Fruit fly (Drosophila melanogaster) whole organism, prepupa: ENCODE measurements around the gene CG14442.
A peak's percentile ranks its signal among the peaks of the same experiment; 100 is the strongest.

Experiments used
- Blimp-1 ChIP-seq: fragments of 200-800 bp; sonication (Bioruptor generic); optimal IDR thresholded peaks from 3 replicates; lab custom pipeline; 2017; ENCODE audit warnings: missing biosample characterization, missing genetic modification characterization, mild to moderate bottlenecking, moderate library complexity, missing genetic modification reagents
- CG10631 ChIP-seq: fragments of 200-800 bp; sonication (Bioruptor generic); optimal IDR thresholded peaks from 2 replicates; lab custom pipeline; 2016; ENCODE audit warnings: missing biosample characterization, missing genetic modification characterization
- CG10669 ChIP-seq: fragments of 200-800 bp; sonication (Bioruptor generic); optimal IDR thresholded peaks from 3 replicates; lab custom pipeline; 2018; ENCODE audit warnings: missing biosample characterization, mild to moderate bottlenecking, missing genetic modification characterization, moderate library complexity
- CG11294 ChIP-seq: fragments of 200-800 bp; sonication (Bioruptor generic); IDR thresholded peaks from 2 replicates; pipeline ENCODE4 v1.3.6; 2022; ENCODE audit warnings: missing biosample characterization, missing genetic modification characterization
- CG11762 ChIP-seq: fragments of 200-800 bp; sonication (Bioruptor generic); optimal IDR thresholded peaks from 3 replicates; lab custom pipeline; 2016; ENCODE audit warnings: missing biosample characterization, missing genetic modification characterization; ENCODE audit not compliant: insufficient read depth
- CG11902 ChIP-seq: fragments of 200-800 bp; sonication (Bioruptor generic); optimal IDR thresholded peaks from 3 replicates; lab custom pipeline; 2016; ENCODE audit warnings: missing biosample characterization, missing genetic modification characterization
- CG15336 ChIP-seq: fragments of 200-800 bp; sonication (Bioruptor generic); IDR thresholded peaks from 2 replicates; pipeline ENCODE4 v1.3.6; 2022; ENCODE audit warnings: missing biosample characterization, missing genetic modification characterization
- CG1621 ChIP-seq: fragments of 200-800 bp; sonication (Bioruptor generic); optimal IDR thresholded peaks from 3 replicates; lab custom pipeline; 2018; ENCODE audit warnings: missing biosample characterization, mild to moderate bottlenecking, missing genetic modification characterization
- CG16779 ChIP-seq: fragments of 200-800 bp; sonication (Bioruptor generic); optimal IDR thresholded peaks from 3 replicates; lab custom pipeline; 2017; ENCODE audit warnings: missing biosample characterization, mild to moderate bottlenecking, missing genetic modification characterization
- CG3032 ChIP-seq: fragments of 200-800 bp; optimal IDR thresholded peaks from 2 replicates; lab custom pipeline; 2019; ENCODE audit warnings: missing biosample characterization, mild to moderate bottlenecking, missing genetic modification characterization, moderate library complexity
- CG31627 ChIP-seq: fragments of 200-800 bp; sonication (Bioruptor generic); optimal IDR thresholded peaks from 3 replicates; lab custom pipeline; 2016; ENCODE audit warnings: missing biosample characterization, missing genetic modification characterization
- CG32006 ChIP-seq: fragments of 200-800 bp; sonication (Bioruptor generic); optimal IDR thresholded peaks from 3 replicates; lab custom pipeline; 2017; ENCODE audit warnings: missing biosample characterization, mild to moderate bottlenecking, missing genetic modification characterization
- CG4318 ChIP-seq: fragments of 200-800 bp; sonication (Bioruptor generic); optimal IDR thresholded peaks from 3 replicates; lab custom pipeline; 2017; ENCODE audit warnings: missing biosample characterization, mild to moderate bottlenecking, missing genetic modification characterization
- CG6163 ChIP-seq: fragments of 200-800 bp; sonication (Bioruptor generic); IDR thresholded peaks from 3 replicates; pipeline ENCODE4 v1.3.6; 2022; ENCODE audit warnings: missing biosample characterization, missing genetic modification characterization
- CG6276 ChIP-seq: fragments of 200-800 bp; sonication (Bioruptor generic); optimal IDR thresholded peaks from 2 replicates; lab custom pipeline; 2017; ENCODE audit warnings: missing biosample characterization, mild to moderate bottlenecking, missing genetic modification characterization
- CG6792 ChIP-seq: fragments of 200-800 bp; sonication (Bioruptor generic); optimal IDR thresholded peaks from 3 replicates; lab custom pipeline; 2016; ENCODE audit warnings: missing biosample characterization, missing genetic modification characterization
- CG6808 ChIP-seq: fragments of 200-800 bp; sonication (Bioruptor generic); optimal IDR thresholded peaks from 3 replicates; lab custom pipeline; 2017; ENCODE audit warnings: missing biosample characterization, missing genetic modification characterization, mild to moderate bottlenecking, moderate library complexity, missing genetic modification reagents
- CG6854 ChIP-seq: fragments of 200-800 bp; sonication (Bioruptor generic); optimal IDR thresholded peaks from 2 replicates; lab custom pipeline; 2017; ENCODE audit warnings: missing biosample characterization, mild to moderate bottlenecking, missing genetic modification characterization
- CG8119 ChIP-seq: fragments of 200-800 bp; sonication (Bioruptor generic); IDR thresholded peaks from 3 replicates; pipeline ENCODE4 v1.3.6; 2022; ENCODE audit warnings: missing biosample characterization, missing genetic modification characterization
- CG8319 ChIP-seq: fragments of 200-800 bp; sonication (Bioruptor generic); optimal IDR thresholded peaks from 3 replicates; lab custom pipeline; 2016; ENCODE audit warnings: missing biosample characterization, missing genetic modification characterization
- CG9139 ChIP-seq: fragments of 200-800 bp; sonication (Bioruptor generic); optimal IDR thresholded peaks from 3 replicates; lab custom pipeline; 2017; ENCODE audit warnings: missing biosample characterization, mild to moderate bottlenecking, missing genetic modification characterization
- Eip75B ChIP-seq: fragments of 200-800 bp; sonication (Bioruptor generic); optimal IDR thresholded peaks from 3 replicates; lab custom pipeline; 2016; ENCODE audit warnings: missing biosample characterization, missing genetic modification characterization
- Eip78C ChIP-seq: fragments of 200-800 bp; sonication (Bioruptor generic); peaks from one replicate; lab custom pipeline; 2016; ENCODE audit warnings: missing biosample characterization, missing genetic modification characterization
- Eip93F ChIP-seq: fragments of 200-800 bp; sonication (Bioruptor generic); optimal IDR thresholded peaks from 2 replicates; lab custom pipeline; 2016; ENCODE audit warnings: missing biosample characterization, mild to moderate bottlenecking, missing genetic modification characterization
- Ets21C ChIP-seq: fragments of 200-800 bp; sonication (Bioruptor generic); optimal IDR thresholded peaks from 3 replicates; lab custom pipeline; 2016; ENCODE audit warnings: missing biosample characterization, missing genetic modification characterization
- Ets96B ChIP-seq: fragments of 200-800 bp; optimal IDR thresholded peaks from 2 replicates; lab custom pipeline; 2019; ENCODE audit warnings: missing biosample characterization, mild to moderate bottlenecking, missing genetic modification characterization, moderate library complexity
- Hr39 ChIP-seq: fragments of 200-800 bp; sonication (Bioruptor generic); optimal IDR thresholded peaks from 2 replicates; lab custom pipeline; 2016; ENCODE audit warnings: missing biosample characterization, missing genetic modification characterization
- Hr4 ChIP-seq: fragments of 200-800 bp; sonication (Bioruptor generic); optimal IDR thresholded peaks from 3 replicates; lab custom pipeline; 2016; ENCODE audit warnings: missing biosample characterization, missing genetic modification characterization
- Lpt ChIP-seq: fragments of 200-800 bp; sonication (Bioruptor generic); optimal IDR thresholded peaks from 3 replicates; lab custom pipeline; 2016; ENCODE audit warnings: missing biosample characterization, missing genetic modification characterization
- Met ChIP-seq: fragments of 200-800 bp; sonication (Bioruptor generic); optimal IDR thresholded peaks from 3 replicates; lab custom pipeline; 2016; ENCODE audit warnings: missing biosample characterization, missing genetic modification characterization
- OdsH ChIP-seq: fragments of 200-800 bp; sonication (Bioruptor generic); optimal IDR thresholded peaks from 3 replicates; lab custom pipeline; 2016; ENCODE audit warnings: missing biosample characterization, missing genetic modification characterization
- Smox ChIP-seq: fragments of 200-800 bp; sonication (Bioruptor generic); optimal IDR thresholded peaks from 3 replicates; lab custom pipeline; 2016; ENCODE audit warnings: missing biosample characterization, missing genetic modification characterization
- achi ChIP-seq: fragments of 200-800 bp; sonication (Bioruptor generic); optimal IDR thresholded peaks from 3 replicates; lab custom pipeline; 2016; ENCODE audit warnings: missing biosample characterization, missing genetic modification characterization
- cyc ChIP-seq: fragments of 200-800 bp; sonication (Bioruptor generic); optimal IDR thresholded peaks from 3 replicates; lab custom pipeline; 2016; ENCODE audit warnings: missing biosample characterization, missing genetic modification characterization
- dac ChIP-seq: fragments of 200-800 bp; sonication (Bioruptor generic); optimal IDR thresholded peaks from 2 replicates; lab custom pipeline; 2017; ENCODE audit warnings: missing biosample characterization, mild to moderate bottlenecking, missing genetic modification characterization
- dsx ChIP-seq: fragments of 200-800 bp; optimal IDR thresholded peaks from 3 replicates; lab custom pipeline; 2019; ENCODE audit warnings: missing biosample characterization, mild to moderate bottlenecking, missing genetic modification characterization, moderate library complexity; ENCODE audit not compliant: poor library complexity, severe bottlenecking
- eg ChIP-seq: fragments of 200-800 bp; sonication (Bioruptor generic); IDR thresholded peaks from 3 replicates; pipeline ENCODE4 v1.3.6; 2022; ENCODE audit warnings: missing biosample characterization, missing genetic modification characterization
- fd59A ChIP-seq: fragments of 200-800 bp; sonication (Bioruptor generic); optimal IDR thresholded peaks from 2 replicates; lab custom pipeline; 2017; ENCODE audit warnings: missing biosample characterization, mild to moderate bottlenecking, missing genetic modification characterization, missing genetic modification reagents
- fkh ChIP-seq: fragments of 200-800 bp; sonication (Bioruptor generic); optimal IDR thresholded peaks from 3 replicates; lab custom pipeline; 2017; ENCODE audit warnings: missing biosample characterization, mild to moderate bottlenecking, missing genetic modification characterization, moderate library complexity
- lz ChIP-seq: fragments of 200-800 bp; sonication (Bioruptor generic); optimal IDR thresholded peaks from 3 replicates; lab custom pipeline; 2016; ENCODE audit warnings: missing biosample characterization, missing genetic modification characterization
- net ChIP-seq: fragments of 200-800 bp; sonication (Bioruptor generic); optimal IDR thresholded peaks from 3 replicates; lab custom pipeline; 2016; ENCODE audit warnings: missing biosample characterization, missing genetic modification characterization
- pdm3 ChIP-seq: fragments of 200-800 bp; sonication (Bioruptor generic); optimal IDR thresholded peaks from 3 replicates; lab custom pipeline; 2016; ENCODE audit warnings: missing biosample characterization, missing genetic modification characterization
- salr ChIP-seq, 2 experiments: fragments of 200-800 bp; sonication (Bioruptor generic); optimal IDR thresholded peaks; 3 replicates each; lab custom pipeline; 2016 to 2018; ENCODE audit warnings: missing biosample characterization in 2 of 2, missing genetic modification characterization in 2 of 2, mild to moderate bottlenecking in 1 of 2
- spab ChIP-seq: fragments of 200-800 bp; sonication (Bioruptor generic); optimal IDR thresholded peaks from 2 replicates; lab custom pipeline; 2017; ENCODE audit warnings: missing biosample characterization, mild to moderate bottlenecking, missing genetic modification characterization, missing genetic modification reagents
- svp ChIP-seq: fragments of 200-800 bp; sonication (Bioruptor generic); peaks from one replicate; lab custom pipeline; 2016; ENCODE audit warnings: missing biosample characterization, missing genetic modification characterization

The CG14442 gene

dm6 chrX:6719259-6719658 lies 24.5 kb upstream of the CG14442 start:
- TF ChIP-seq CG6163 (GFP tag; lab: Robert Waterston, UW), result 0 out of 3 replicates have a peak, but pooled peaks have one; percentile 45
- TF ChIP-seq Met, result peak; percentile 9
- TF ChIP-seq CG10631 (GFP tag; lab: Kevin White, UChicago), result no peak
- no peak for TF ChIP-seq CG4318 (GFP tag; lab: Kevin White, UChicago)
- no peak for TF ChIP-seq pdm3 (GFP tag; lab: Kevin White, UChicago)
- TF ChIP-seq CG1621 (tag; lab: Kevin White, UChicago), result no peak
- TF ChIP-seq CG8119, result peak; percentile 48; the same call in 2 of the 3 replicates
- no peak for TF ChIP-seq cyc (GFP tag; lab: Kevin White, UChicago)
- TF ChIP-seq svp, result peak; percentile 59
- TF ChIP-seq Eip78C, result peak; percentile 66
- TF ChIP-seq Ets21C, result no peak
- no peak for TF ChIP-seq Lpt (GFP tag; lab: Kevin White, UChicago)
- peak; percentile 48 for TF ChIP-seq CG15336
- no peak for TF ChIP-seq CG16779 (tag; lab: Kevin White, UChicago)
- TF ChIP-seq CG10669 (GFP tag; lab: Kevin White, UChicago), result peak; percentile 6

dm6 chrX:6716170-6716569 lies 21.4 kb upstream of the CG14442 start:
- no peak for TF ChIP-seq CG8319 (GFP tag; lab: Kevin White, UChicago)
- TF ChIP-seq lz (GFP tag; lab: Kevin White, UChicago), result no peak
- TF ChIP-seq CG6276 (GFP tag; lab: Kevin White, UChicago), result no peak
- TF ChIP-seq Eip93F, result no peak
- TF ChIP-seq net (GFP tag; lab: Kevin White, UChicago), result no peak

- peak; percentile 55 to 88 for TF ChIP-seq salr (GFP tag; optimal IDR thresholded peaks at IDR 0.05; lab: Kevin White, UChicago)
- TF ChIP-seq eg, result peak; percentile 94
- peak; percentile 59 for TF ChIP-seq Hr39 (GFP tag; lab: Kevin White, UChicago)
- peak; percentile 85 for TF ChIP-seq CG16779 (tag; lab: Kevin White, UChicago)
- peak; percentile 91 for TF ChIP-seq dac
- peak; percentile 94 for TF ChIP-seq CG8119
- peak; percentile 63 for TF ChIP-seq spab (GFP tag; lab: Kevin White, UChicago)
- peak; percentile 73 for TF ChIP-seq dsx (GFP tag; lab: Kevin White, UChicago)
- TF ChIP-seq fd59A (GFP tag; lab: Kevin White, UChicago), result peak; percentile 71
- no peak for TF ChIP-seq Eip93F
- no peak for TF ChIP-seq Blimp-1 (GFP tag; lab: Kevin White, UChicago)
- TF ChIP-seq CG11294 (GFP tag; lab: Robert Waterston, UW), result peak; percentile 86
- peak; percentile 85 for TF ChIP-seq pdm3 (GFP tag; lab: Kevin White, UChicago)
- TF ChIP-seq CG9139 (GFP tag; lab: Kevin White, UChicago), result peak; percentile 65
- TF ChIP-seq CG8319 (GFP tag; lab: Kevin White, UChicago), result peak; percentile 54
- TF ChIP-seq Eip75B (GFP tag; lab: Kevin White, UChicago), result peak; percentile 83
- TF ChIP-seq CG11902 (GFP tag; lab: Kevin White, UChicago), result peak; percentile 40
- TF ChIP-seq svp, result peak; percentile 71
- peak; percentile 70 for TF ChIP-seq Met
- no peak for TF ChIP-seq CG6854
- peak; percentile 64 for TF ChIP-seq Smox
- peak; percentile 79 for TF ChIP-seq CG10669 (GFP tag; lab: Kevin White, UChicago)
- peak; percentile 66 for TF ChIP-seq CG11762
- peak; percentile 90 for TF ChIP-seq CG6163 (GFP tag; lab: Robert Waterston, UW)
- peak; percentile 92 for TF ChIP-seq CG4318 (GFP tag; lab: Kevin White, UChicago)
- peak; percentile 97 for TF ChIP-seq CG32006 (GFP tag; lab: Kevin White, UChicago)
- peak; percentile 69 for TF ChIP-seq cyc (GFP tag; lab: Kevin White, UChicago)
- TF ChIP-seq CG10631 (GFP tag; lab: Kevin White, UChicago), result peak; percentile 83
- TF ChIP-seq net (GFP tag; lab: Kevin White, UChicago), result peak; percentile 88
- TF ChIP-seq CG6792 (GFP tag; lab: Kevin White, UChicago), result peak; percentile 76
- peak; percentile 81 for TF ChIP-seq achi
- TF ChIP-seq CG31627 (GFP tag; lab: Kevin White, UChicago), result peak; percentile 59
- TF ChIP-seq CG6808 (GFP tag; lab: Kevin White, UChicago), result peak; percentile 71
- TF ChIP-seq Ets96B, result peak; percentile 78
- peak; percentile 86 for TF ChIP-seq OdsH
- peak; percentile 78 for TF ChIP-seq CG1621 (tag; lab: Kevin White, UChicago)
- peak; percentile 90 for TF ChIP-seq Lpt (GFP tag; lab: Kevin White, UChicago)
- no peak for TF ChIP-seq fkh (GFP tag; lab: Kevin White, UChicago)
- peak; percentile 93 for TF ChIP-seq Hr4
- peak; percentile 69 for TF ChIP-seq CG3032 (tag; lab: Kevin White, UChicago)
These were observed 16.5 kb upstream of the CG14442 start for dm6 chrX:6711295-6711694.
